Fruit fly (Drosophila melanogaster): ENCODE measurements around the gene Coq4.
A peak's percentile ranks its signal among the peaks of the same experiment; 100 is the strongest.

Coq4 gene

dm6 chr3L:17475979-17476393, 42.6 kb upstream of the Coq4 start, which contains the start of gene CG34250 (continued):
- peak; percentile 95 to 99 for TF ChIP-seq crp (GFP tag; optimal IDR thresholded peaks at IDR 0.05)
- no peak for TF ChIP-seq CG10979 (tag; optimal IDR thresholded peaks at IDR 0.05)
- no peak for TF ChIP-seq CG6765 (GFP tag; optimal IDR thresholded peaks at IDR 0.05)
- no peak; the same call in 2 of the 3 replicates for TF ChIP-seq Dbx (GFP tag; IDR thresholded peaks at IDR 0.05)
- TF ChIP-seq CG10147 (GFP tag; optimal IDR thresholded peaks at IDR 0.05): peak; percentile 26
- peak; percentile 5 for TF ChIP-seq CG2202 (tag; optimal IDR thresholded peaks at IDR 0.05)
- TF ChIP-seq Dll (GFP tag; IDR thresholded peaks at IDR 0.05; ENCODE audit: partially characterized antibody): peak; percentile 90
- no peak for TF ChIP-seq cwo (GFP tag; optimal IDR thresholded peaks at IDR 0.05)
- TF ChIP-seq Scr (GFP tag; IDR thresholded peaks at IDR 0.05; ENCODE audit: partially characterized antibody): peak; percentile 82
- no peak for TF ChIP-seq Gsc (GFP tag; IDR thresholded peaks at IDR 0.05)
- no peak for TF ChIP-seq CG11247 (GFP tag; IDR thresholded peaks at IDR 0.05)
- TF ChIP-seq ems (GFP tag; optimal IDR thresholded peaks at IDR 0.05): peak; percentile 34
- peak; percentile 33 for TF ChIP-seq gem (tag; optimal IDR thresholded peaks at IDR 0.05)
- no peak for TF ChIP-seq pnt (GFP tag; optimal IDR thresholded peaks at IDR 0.05)
- 0 out of 2 replicates have a peak, but pooled peaks have one; percentile 33 for TF ChIP-seq CG42726 (GFP tag; IDR thresholded peaks at IDR 0.05; ENCODE audit: partially characterized antibody)
- TF ChIP-seq fd102C (GFP tag; optimal IDR thresholded peaks at IDR 0.05): no peak
- peak; percentile 69 for TF ChIP-seq CG3995 (GFP tag; optimal IDR thresholded peaks at IDR 0.05)
- peak; percentile 30 for TF ChIP-seq Fer1 (GFP tag; optimal IDR thresholded peaks at IDR 0.05)
- TF ChIP-seq CG31365 (tag; optimal IDR thresholded peaks at IDR 0.05): no peak
- peak; percentile 72; the same call in 1 of the 2 replicates for TF ChIP-seq inv (GFP tag; IDR thresholded peaks at IDR 0.05; ENCODE audit: partially characterized antibody)
- TF ChIP-seq cad (GFP tag; optimal IDR thresholded peaks at IDR 0.05): no peak
- TF ChIP-seq eyg (GFP tag; optimal IDR thresholded peaks at IDR 0.05): no peak
- peak; percentile 28 for TF ChIP-seq CG3838 (GFP tag; optimal IDR thresholded peaks at IDR 0.05)
- peak; percentile 72 for TF ChIP-seq sug (tag; optimal IDR thresholded peaks at IDR 0.05)
- no peak for TF ChIP-seq wdn (GFP tag; IDR thresholded peaks at IDR 0.05)
- TF ChIP-seq CG18764 (GFP tag; optimal IDR thresholded peaks at IDR 0.05): peak; percentile 45
- TF ChIP-seq HLHmδ (GFP tag; optimal IDR thresholded peaks at IDR 0.05): no peak
- TF ChIP-seq sqz (GFP tag; optimal IDR thresholded peaks at IDR 0.05): no peak
- no peak; the same call in 2 of the 3 replicates for TF ChIP-seq tgo (GFP tag; IDR thresholded peaks at IDR 0.05)
- TF ChIP-seq CG14050 (GFP tag; IDR thresholded peaks at IDR 0.05): no peak
- TF ChIP-seq CG6791 (GFP tag; IDR thresholded peaks at IDR 0.05; ENCODE audit: partially characterized antibody): peak; percentile 82
- TF ChIP-seq CG31224 (GFP tag; IDR thresholded peaks at IDR 0.05): no peak
- no peak; the same call in 1 of the 2 replicates for TF ChIP-seq NFAT (GFP tag; IDR thresholded peaks at IDR 0.05)
- TF ChIP-seq HLH4C (GFP tag; IDR thresholded peaks at IDR 0.05; ENCODE audit: partially characterized antibody): peak; percentile 77
- TF ChIP-seq B-H1 (GFP tag; IDR thresholded peaks at IDR 0.05): no peak
- TF ChIP-seq Hey (tag; optimal IDR thresholded peaks at IDR 0.05): no peak
- TF ChIP-seq vfl (GFP tag; optimal IDR thresholded peaks at IDR 0.05): no peak
- peak; percentile 42 for TF ChIP-seq CG8924 (tag; optimal IDR thresholded peaks at IDR 0.05)
- peak; percentile 22 for TF ChIP-seq lab (GFP tag; optimal IDR thresholded peaks at IDR 0.05)
- TF ChIP-seq CG10321 (GFP tag; IDR thresholded peaks at IDR 0.05): no peak
- no peak for TF ChIP-seq luna (GFP tag; optimal IDR thresholded peaks at IDR 0.05)
- peak; percentile 5 for TF ChIP-seq maf-S (GFP tag; optimal IDR thresholded peaks at IDR 0.05)
- TF ChIP-seq run (tag; optimal IDR thresholded peaks at IDR 0.05): no peak
- peak; percentile 12 for TF ChIP-seq CG10431 (GFP tag; optimal IDR thresholded peaks at IDR 0.05)
- TF ChIP-seq CG10654 (GFP tag; optimal IDR thresholded peaks at IDR 0.05): peak; percentile 11
- TF ChIP-seq sens (GFP tag): peak; percentile 78
- no peak for TF ChIP-seq usp (GFP tag; optimal IDR thresholded peaks at IDR 0.05)
- TF ChIP-seq kay (GFP tag; optimal IDR thresholded peaks at IDR 0.05): peak; percentile 6
- TF ChIP-seq Lpt (GFP tag; optimal IDR thresholded peaks at IDR 0.05): no peak
- no peak for TF ChIP-seq Hand (GFP tag; optimal IDR thresholded peaks at IDR 0.05)
- TF ChIP-seq sens-2 (GFP tag; IDR thresholded peaks at IDR 0.05): no peak
